Fruit fly (Drosophila melanogaster) whole organism, embryonic: ENCODE measurements around the gene solo.
A peak's percentile ranks its signal among the peaks of the same experiment; 100 is the strongest.

Experiments used
- ATbp ChIP-seq: fragments of 200-800 bp; sonication (Bioruptor generic); optimal IDR thresholded peaks from 2 replicates; lab custom pipeline; 2017; ENCODE audit warnings: missing biosample characterization, mild to moderate bottlenecking, missing genetic modification characterization, missing genetic modification reagents
- Atf6 ChIP-seq: fragments of 200-800 bp; sonication (Bioruptor generic); IDR thresholded peaks from 2 replicates; pipeline ENCODE4 v1.3.6; 2022; ENCODE audit warnings: missing biosample characterization, missing genetic modification characterization
- BEAF-32 ChIP-seq: fragments of 200-800 bp; sonication (Bioruptor generic); optimal IDR thresholded peaks from 3 replicates; lab custom pipeline; 2017; ENCODE audit warnings: missing biosample characterization, missing genetic modification characterization, mild to moderate bottlenecking, moderate library complexity, missing genetic modification reagents
- C15 ChIP-seq: fragments of 200-800 bp; sonication (Bioruptor generic); IDR thresholded peaks from 3 replicates; pipeline ENCODE4 v1.3.6; 2022; ENCODE audit warnings: missing biosample characterization, missing genetic modification characterization
- CG13296 ChIP-seq: fragments of 200-800 bp; sonication (Bioruptor generic); optimal IDR thresholded peaks from 3 replicates; lab custom pipeline; 2018; ENCODE audit warnings: missing biosample characterization, mild to moderate bottlenecking, missing genetic modification characterization
- CG13424 ChIP-seq: fragments of 200-800 bp; sonication (Bioruptor generic); optimal IDR thresholded peaks from 2 replicates; lab custom pipeline; 2019; ENCODE audit warnings: missing biosample characterization, mild to moderate bottlenecking, missing genetic modification characterization, moderate library complexity
- CG15073 ChIP-seq: fragments of 200-800 bp; sonication (Bioruptor generic); optimal IDR thresholded peaks from 2 replicates; lab custom pipeline; 2016; ENCODE audit warnings: missing biosample characterization, missing genetic modification characterization
- CG1603 ChIP-seq: fragments of 200-800 bp; sonication (Bioruptor generic); optimal IDR thresholded peaks from 2 replicates; lab custom pipeline; 2019; ENCODE audit warnings: missing biosample characterization, mild to moderate bottlenecking, missing genetic modification characterization, moderate library complexity
- CG16813 ChIP-seq: fragments of 200-800 bp; sonication (Bioruptor generic); IDR thresholded peaks from 3 replicates; pipeline ENCODE4 v1.3.6; 2022; ENCODE audit warnings: missing biosample characterization, missing genetic modification characterization; ENCODE audit not compliant: partially characterized antibody
- CG16863 ChIP-seq: fragments of 200-800 bp; sonication (Bioruptor generic); optimal IDR thresholded peaks from 3 replicates; lab custom pipeline; 2016; ENCODE audit warnings: missing biosample characterization, missing genetic modification characterization
- CG18262 ChIP-seq: fragments of 200-800 bp; optimal IDR thresholded peaks from 3 replicates; lab custom pipeline; 2019; ENCODE audit warnings: missing biosample characterization, mild to moderate bottlenecking, missing genetic modification characterization, moderate library complexity
- CG2712 ChIP-seq: fragments of 200-800 bp; optimal IDR thresholded peaks from 3 replicates; lab custom pipeline; 2019; ENCODE audit warnings: missing biosample characterization, mild to moderate bottlenecking, missing genetic modification characterization, moderate library complexity
- CG3163 ChIP-seq: fragments of 200-800 bp; sonication (Bioruptor generic); optimal IDR thresholded peaks from 3 replicates; lab custom pipeline; 2016; ENCODE audit warnings: missing biosample characterization, missing genetic modification characterization
- CG4282 ChIP-seq: fragments of 200-800 bp; sonication (Bioruptor generic); optimal IDR thresholded peaks from 2 replicates; lab custom pipeline; 2016; ENCODE audit warnings: missing biosample characterization, missing genetic modification characterization
- CG4820 ChIP-seq: fragments of 200-800 bp; sonication (Bioruptor generic); optimal IDR thresholded peaks from 3 replicates; lab custom pipeline; 2016; ENCODE audit warnings: missing biosample characterization, missing genetic modification characterization
- CG7357 ChIP-seq: fragments of 200-800 bp; sonication (Bioruptor generic); IDR thresholded peaks from 3 replicates; pipeline ENCODE4 v1.3.6; 2022; ENCODE audit warnings: missing biosample characterization, missing genetic modification characterization
- CG7963 ChIP-seq: fragments of 200-800 bp; sonication (Bioruptor generic); IDR thresholded peaks from 3 replicates; pipeline ENCODE4 v1.3.6; 2022; ENCODE audit warnings: missing biosample characterization, missing genetic modification characterization; ENCODE audit not compliant: partially characterized antibody
- CG8924 ChIP-seq: fragments of 200-800 bp; optimal IDR thresholded peaks from 3 replicates; lab custom pipeline; 2019; ENCODE audit warnings: missing biosample characterization, mild to moderate bottlenecking, missing genetic modification characterization, moderate library complexity
- CkIIα-i1 ChIP-seq: fragments of 200-800 bp; sonication (Bioruptor generic); IDR thresholded peaks from 2 replicates; pipeline ENCODE4 v1.3.6; 2022; ENCODE audit warnings: missing biosample characterization, missing genetic modification characterization
- Deaf1 ChIP-seq: fragments of 200-800 bp; optimal IDR thresholded peaks from 3 replicates; lab custom pipeline; 2019; ENCODE audit warnings: missing biosample characterization, mild to moderate bottlenecking, missing genetic modification characterization, moderate library complexity
- Dll ChIP-seq: fragments of 200-800 bp; sonication (Bioruptor generic); IDR thresholded peaks from 4 replicates; pipeline ENCODE4 v1.3.6; 2022; ENCODE audit warnings: missing biosample characterization, missing genetic modification characterization; ENCODE audit not compliant: partially characterized antibody
- Dref ChIP-seq: fragments of 200-800 bp; sonication (Bioruptor generic); IDR thresholded peaks from 2 replicates; pipeline ENCODE4 v1.3.6; 2022; ENCODE audit warnings: missing biosample characterization, missing genetic modification characterization
- E2f2 ChIP-seq: fragments of 200-800 bp; sonication (Bioruptor generic); IDR thresholded peaks from 2 replicates; pipeline ENCODE4 v1.3.6; 2022; ENCODE audit warnings: missing biosample characterization, missing genetic modification characterization
- H15 ChIP-seq: fragments of 200-800 bp; sonication (Bioruptor generic); IDR thresholded peaks from 3 replicates; pipeline ENCODE4 v1.3.6; 2022; ENCODE audit warnings: missing biosample characterization, missing genetic modification characterization
- HLH4C ChIP-seq: fragments of 200-800 bp; sonication (Bioruptor generic); IDR thresholded peaks from 3 replicates; pipeline ENCODE4 v1.3.6; 2022; ENCODE audit warnings: missing biosample characterization, missing genetic modification characterization; ENCODE audit not compliant: partially characterized antibody
- Jarid2 ChIP-seq: fragments of 200-800 bp; sonication (Bioruptor generic); optimal IDR thresholded peaks from 3 replicates; lab custom pipeline; 2017; ENCODE audit warnings: mild to moderate bottlenecking, missing biosample characterization, missing genetic modification reagents, missing genetic modification characterization
- Kr ChIP-seq: fragments of 200-800 bp; sonication (Bioruptor generic); optimal IDR thresholded peaks from 2 replicates; lab custom pipeline; 2017; ENCODE audit warnings: missing biosample characterization, mild to moderate bottlenecking, missing genetic modification characterization
- NFAT ChIP-seq: fragments of 200-800 bp; sonication (Bioruptor generic); IDR thresholded peaks from 2 replicates; pipeline ENCODE4 v1.3.6; 2022; ENCODE audit warnings: missing biosample characterization, missing genetic modification characterization
- Rfx ChIP-seq: fragments of 200-800 bp; sonication (Bioruptor generic); IDR thresholded peaks from 2 replicates; pipeline ENCODE4 v1.3.6; 2022; ENCODE audit warnings: missing biosample characterization, missing genetic modification characterization
- Rx ChIP-seq: fragments of 200-800 bp; sonication (Bioruptor generic); IDR thresholded peaks from 2 replicates; pipeline ENCODE4 v1.3.6; 2022; ENCODE audit warnings: missing biosample characterization, missing genetic modification characterization
- Sry-δ ChIP-seq: fragments of 200-800 bp; sonication (Bioruptor generic); optimal IDR thresholded peaks from 2 replicates; lab custom pipeline; 2016; ENCODE audit warnings: missing biosample characterization, missing genetic modification characterization
- bbx ChIP-seq: fragments of 200-800 bp; sonication (Bioruptor generic); IDR thresholded peaks from 2 replicates; pipeline ENCODE4 v1.3.6; 2022; ENCODE audit warnings: missing biosample characterization, missing genetic modification characterization; ENCODE audit not compliant: partially characterized antibody
- cg ChIP-seq: fragments of 200-800 bp; sonication (Bioruptor generic); optimal IDR thresholded peaks from 3 replicates; lab custom pipeline; 2019; ENCODE audit warnings: missing biosample characterization, mild to moderate bottlenecking, missing genetic modification characterization, moderate library complexity
- gce ChIP-seq: fragments of 200-800 bp; sonication (Bioruptor generic); IDR thresholded peaks from 3 replicates; pipeline ENCODE4 v1.3.6; 2022; ENCODE audit warnings: missing biosample characterization, missing genetic modification characterization
- hbn ChIP-seq: fragments of 200-800 bp; sonication (Bioruptor generic); IDR thresholded peaks from 2 replicates; pipeline ENCODE4 v1.3.6; 2022; ENCODE audit warnings: missing biosample characterization, missing genetic modification characterization; ENCODE audit not compliant: partially characterized antibody
- ken ChIP-seq: fragments of 200-800 bp; sonication (Bioruptor generic); IDR thresholded peaks from 3 replicates; pipeline ENCODE4 v1.3.6; 2022; ENCODE audit warnings: missing biosample characterization, missing genetic modification characterization
- lov ChIP-seq, 2 experiments: fragments of 200-800 bp in 1 of 2; fragments of >200 bp in 1 of 2; sonication (Bioruptor generic) in 1 of 2; IDR thresholded peaks in 1 of 2; optimal IDR thresholded peaks in 1 of 2; 2 replicates in 1 of 2; 3 replicates in 1 of 2; pipeline versions ENCODE4 v1.3.6 to Lab custom; 2017 to 2022; ENCODE audit warnings: missing biosample characterization in 1 of 2, missing genetic modification characterization in 1 of 2
- nerfin-2 ChIP-seq: fragments of 200-800 bp; sonication (Bioruptor generic); IDR thresholded peaks from 2 replicates; pipeline ENCODE4 v1.3.6; 2022; ENCODE audit warnings: missing biosample characterization, missing genetic modification characterization; ENCODE audit not compliant: partially characterized antibody
- phol ChIP-seq: fragments of 200-800 bp; sonication (Bioruptor generic); optimal IDR thresholded peaks from 3 replicates; lab custom pipeline; 2018; ENCODE audit warnings: missing biosample characterization, mild to moderate bottlenecking, missing genetic modification characterization, moderate library complexity
- pnt ChIP-seq: fragments of 200-800 bp; sonication (Bioruptor generic); optimal IDR thresholded peaks from 3 replicates; lab custom pipeline; 2016; ENCODE audit warnings: missing biosample characterization, missing genetic modification characterization
- psq ChIP-seq: fragments of 200-800 bp; sonication (Bioruptor generic); optimal IDR thresholded peaks from 2 replicates; lab custom pipeline; 2017; ENCODE audit warnings: missing biosample characterization, missing genetic modification characterization
- pum ChIP-seq: fragments of 200-800 bp; sonication (Bioruptor generic); optimal IDR thresholded peaks from 2 replicates; lab custom pipeline; 2016; ENCODE audit warnings: missing biosample characterization, missing genetic modification characterization
- salm ChIP-seq: fragments of 200-800 bp; sonication (Bioruptor generic); optimal IDR thresholded peaks from 2 replicates; lab custom pipeline; 2018; ENCODE audit warnings: missing biosample characterization, mild to moderate bottlenecking, missing genetic modification characterization
- sna ChIP-seq: fragments of 200-800 bp; sonication (Bioruptor generic); IDR thresholded peaks from 2 replicates; pipeline ENCODE4 v1.3.6; 2022; ENCODE audit warnings: missing biosample characterization, missing genetic modification characterization; ENCODE audit not compliant: partially characterized antibody
- stwl ChIP-seq: fragments of 200-800 bp; sonication (Bioruptor generic); optimal IDR thresholded peaks from 3 replicates; lab custom pipeline; 2018; ENCODE audit warnings: missing biosample characterization, mild to moderate bottlenecking, missing genetic modification characterization, moderate library complexity
- tll ChIP-seq, 2 experiments: fragments of 200-800 bp in 1 of 2; fragments of >200 bp in 1 of 2; sonication (Bioruptor generic) in 1 of 2; optimal IDR thresholded peaks; 2 replicates each; lab custom pipeline; 2017 to 2019; ENCODE audit warnings: missing biosample characterization in 2 of 2, missing genetic modification characterization in 2 of 2, mild to moderate bottlenecking in 1 of 2, moderate library complexity in 1 of 2
- vvl ChIP-seq: fragments of 200-800 bp; sonication (Bioruptor generic); IDR thresholded peaks from 2 replicates; pipeline ENCODE4 v1.3.6; 2022; ENCODE audit warnings: missing biosample characterization, missing genetic modification characterization

solo gene

DNA sequence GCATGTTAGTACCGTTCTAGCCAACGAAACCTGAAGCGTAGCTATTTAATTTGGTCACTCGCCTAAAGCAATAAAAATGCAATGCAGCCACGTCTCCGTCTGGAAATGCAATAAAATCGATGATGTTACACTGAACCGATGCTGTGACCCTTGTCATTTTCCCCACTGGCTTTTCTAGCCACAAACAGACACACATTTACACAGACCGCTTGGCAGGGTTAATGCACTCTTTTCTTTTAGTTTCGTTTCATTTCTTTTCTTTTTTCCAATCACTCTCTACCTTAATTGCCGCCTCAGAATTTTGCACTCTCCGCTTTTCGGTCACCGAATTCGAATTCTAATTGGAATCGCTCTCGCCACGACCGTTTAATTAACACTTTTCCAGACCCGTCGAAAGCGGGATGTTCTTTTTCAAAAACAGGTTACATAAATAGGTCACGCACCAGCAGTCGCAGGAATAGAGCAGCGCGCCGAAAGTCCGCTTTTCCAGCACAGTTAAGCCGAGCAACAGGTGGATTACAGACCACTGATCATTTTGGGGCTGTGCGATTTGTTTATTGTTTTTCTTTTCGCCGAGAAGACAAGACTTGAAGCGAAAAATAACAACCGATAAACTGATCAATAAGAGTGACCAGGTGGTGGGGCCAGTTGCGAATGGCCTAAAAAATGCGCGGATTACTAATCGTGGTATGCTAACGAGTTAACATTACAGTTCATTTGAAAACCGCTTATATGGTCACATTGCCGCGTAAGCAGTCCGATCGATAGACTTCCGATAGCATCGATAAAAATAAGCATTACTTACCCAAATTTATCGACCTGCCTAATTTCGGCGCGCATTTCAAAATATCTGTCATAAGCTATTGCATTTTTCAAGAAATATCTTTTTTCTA, 4.0 kb upstream of the solo start, which contains the start of gene ck (continued):
- no peak for TF ChIP-seq CG4282 (GFP tag; lab: Kevin White, UChicago)
- no peak for TF ChIP-seq CG7357 (GFP tag; lab: Robert Waterston, UW)
- TF ChIP-seq pnt (GFP tag; lab: Kevin White, UChicago): no peak
- peak; percentile 42 for TF ChIP-seq CG8924
- no peak for TF ChIP-seq Rx
- no peak for TF ChIP-seq Atf6 (GFP tag; lab: Robert Waterston, UW)
- TF ChIP-seq HLH4C (GFP tag; lab: Robert Waterston, UW): peak; percentile 83
- TF ChIP-seq gce: no peak
- TF ChIP-seq CG7963: peak; percentile 78
- TF ChIP-seq CG16863 (GFP tag; lab: Kevin White, UChicago): no peak
- no peak for TF ChIP-seq ken (GFP tag; lab: Robert Waterston, UW)
- peak; percentile 96 for TF ChIP-seq E2f2 (GFP tag; lab: Robert Waterston, UW)
- TF ChIP-seq Deaf1: no peak
- peak; percentile 50 for TF ChIP-seq Jarid2 (GFP tag; lab: Kevin White, UChicago)
- TF ChIP-seq CG13296 (GFP tag; lab: Kevin White, UChicago): no peak
- peak; percentile 66 for TF ChIP-seq hbn
- no peak for TF ChIP-seq CG15073
- no peak for TF ChIP-seq lov (optimal IDR thresholded peaks at IDR 0.05; lab: Kevin White, UChicago)
- TF ChIP-seq lov (GFP tag; IDR thresholded peaks at IDR 0.05; lab: Robert Waterston, UW): no peak
- no peak for TF ChIP-seq tll (GFP tag; optimal IDR thresholded peaks at IDR 0.05; lab: Kevin White, UChicago)
- peak; percentile 67 for TF ChIP-seq vvl (GFP tag; lab: Robert Waterston, UW)
- no peak for TF ChIP-seq ATbp (GFP tag; lab: Kevin White, UChicago)
- peak; percentile 74 for TF ChIP-seq CG16813
- TF ChIP-seq BEAF-32 (GFP tag; lab: Kevin White, UChicago): peak; percentile 73
- peak; percentile 89 for TF ChIP-seq nerfin-2 (GFP tag; lab: Robert Waterston, UW)
- TF ChIP-seq Rfx (GFP tag; lab: Robert Waterston, UW): 0 out of 2 replicates have a peak, but pooled peaks have one; percentile 7
- TF ChIP-seq CG18262 (tag; lab: Kevin White, UChicago): no peak
- TF ChIP-seq NFAT: no peak
- peak; percentile 92 for TF ChIP-seq stwl (tag; lab: Kevin White, UChicago)
- no peak for TF ChIP-seq CG4820 (GFP tag; lab: Kevin White, UChicago)
- no peak for TF ChIP-seq psq (GFP tag; lab: Kevin White, UChicago)
- TF ChIP-seq H15 (GFP tag; lab: Robert Waterston, UW): no peak
- TF ChIP-seq CG1603 (tag; lab: Kevin White, UChicago): peak; percentile 82
- TF ChIP-seq Dll (GFP tag; lab: Robert Waterston, UW): peak; percentile 73; the same call in 2 of the 4 replicates
- TF ChIP-seq Dref (GFP tag; lab: Robert Waterston, UW): peak; percentile 85
- no peak for TF ChIP-seq CG13424 (tag; lab: Kevin White, UChicago)
- TF ChIP-seq sna: peak; percentile 65
- no peak for TF ChIP-seq CkIIα-i1 (GFP tag; lab: Robert Waterston, UW)
- peak; percentile 46 for TF ChIP-seq cg (GFP tag; lab: Kevin White, UChicago)
- peak; percentile 10 for TF ChIP-seq phol (tag; lab: Kevin White, UChicago)
- no peak for TF ChIP-seq C15 (GFP tag; lab: Robert Waterston, UW)
- peak; percentile 18 for TF ChIP-seq CG2712 (tag; lab: Kevin White, UChicago)
- no peak for TF ChIP-seq Kr (GFP tag; lab: Kevin White, UChicago)
- no peak for TF ChIP-seq salm (tag; lab: Kevin White, UChicago)
- TF ChIP-seq Sry-δ (GFP tag; lab: Kevin White, UChicago): peak; percentile 68
- no peak for TF ChIP-seq pum (GFP tag; lab: Kevin White, UChicago)
- TF ChIP-seq bbx (GFP tag; lab: Robert Waterston, UW): peak; percentile 88
- no peak for TF ChIP-seq CG3163 (GFP tag; lab: Kevin White, UChicago)
